Worm (Caenorhabditis elegans): Measurements from ENCODE around the gene sre-30.

- TF ChIP-seq him-1 (tag; optimal IDR thresholded peaks at IDR 0.05) (no peak), dao-5 (tag; optimal IDR thresholded peaks at IDR 0.05) (no peak), W03F9.2 (tag; optimal IDR thresholded peaks at IDR 0.05) (no peak)
These were observed 8.6 kb downstream of the sre-30 start, which contains the start of gene F57G9.7 for ce11 chrII:12397656-12398055.

All from whole organism, L4/young adult.